Fruit fly (Drosophila melanogaster): ENCODE data around the gene Syt12.

The Syt12 gene

dm6 chrX:13331814-13332701, 27.0 kb upstream of the Syt12 start:
- peak; percentile 79 for TF ChIP-seq psq (GFP tag; optimal IDR thresholded peaks at IDR 0.05)
- no peak for TF ChIP-seq GATAd (GFP tag; optimal IDR thresholded peaks at IDR 0.05)
- TF ChIP-seq h (GFP tag; optimal IDR thresholded peaks at IDR 0.05) = peak; percentile 92
- no peak for TF ChIP-seq Hr83 (GFP tag; optimal IDR thresholded peaks at IDR 0.05; ENCODE audit: poor library complexity, severe bottlenecking)
- peak; percentile 51 for TF ChIP-seq sage (GFP tag; optimal IDR thresholded peaks at IDR 0.05)
- TF ChIP-seq brk (GFP tag; optimal IDR thresholded peaks at IDR 0.05) = peak; percentile 52
- TF ChIP-seq fru (GFP tag; optimal IDR thresholded peaks at IDR 0.05) = peak; percentile 91
- peak; percentile 61 for TF ChIP-seq Jra (GFP tag; optimal IDR thresholded peaks at IDR 0.05)
- no peak for TF ChIP-seq sv (GFP tag; optimal IDR thresholded peaks at IDR 0.05)
- TF ChIP-seq lola (GFP tag; optimal IDR thresholded peaks at IDR 0.05) = no peak
- TF ChIP-seq Rel (GFP tag; optimal IDR thresholded peaks at IDR 0.05) = no peak
- peak; percentile 90 for TF ChIP-seq Rel (tag; optimal IDR thresholded peaks at IDR 0.05)
- TF ChIP-seq ey (GFP tag; optimal IDR thresholded peaks at IDR 0.05) = peak; percentile 88
- TF ChIP-seq foxo (GFP tag; optimal IDR thresholded peaks at IDR 0.05) = peak; percentile 78 to 92
- no peak for TF ChIP-seq usp (GFP tag; optimal IDR thresholded peaks at IDR 0.05)
- TF ChIP-seq dl (GFP tag; optimal IDR thresholded peaks at IDR 0.05; ENCODE audit: insufficient read depth in 1 of 2, partially characterized antibody in 2 of 2) = no peak
- TF ChIP-seq Dfd (GFP tag; optimal IDR thresholded peaks at IDR 0.05) = no peak
- no peak for TF ChIP-seq pan (optimal IDR thresholded peaks at IDR 0.05)
- peak; percentile 49 for TF ChIP-seq woc (GFP tag; optimal IDR thresholded peaks at IDR 0.05)
- peak; percentile 68 for TF ChIP-seq dmrt93B (GFP tag; optimal IDR thresholded peaks at IDR 0.05)
- TF ChIP-seq HLH106 (tag; optimal IDR thresholded peaks at IDR 0.05) = peak; percentile 66
- TF ChIP-seq Mio (GFP tag; optimal IDR thresholded peaks at IDR 0.05) = peak; percentile 18
- TF ChIP-seq rgr (GFP tag; optimal IDR thresholded peaks at IDR 0.05) = peak; percentile 93
- no peak for TF ChIP-seq CG9705 (GFP tag; optimal IDR thresholded peaks at IDR 0.05)
- peak; percentile 72 for TF ChIP-seq Sp1 (GFP tag; optimal IDR thresholded peaks at IDR 0.05)
- TF ChIP-seq N (GFP tag; optimal IDR thresholded peaks at IDR 0.05) = no peak
- peak; percentile 45 for TF ChIP-seq tai (GFP tag; optimal IDR thresholded peaks at IDR 0.05)
- TF ChIP-seq Dif (GFP tag; optimal IDR thresholded peaks at IDR 0.05; ENCODE audit: partially characterized antibody) = peak; percentile 4
- TF ChIP-seq dsf (GFP tag; optimal IDR thresholded peaks at IDR 0.05; ENCODE audit: borderline replicate concordance) = no peak
- TF ChIP-seq Hr78 (GFP tag; optimal IDR thresholded peaks at IDR 0.05) = no peak
- TF ChIP-seq CG32264 (GFP tag; optimal IDR thresholded peaks at IDR 0.05) = peak; percentile 73
- TF ChIP-seq Hnf4 (GFP tag; optimal IDR thresholded peaks at IDR 0.05) = peak; percentile 80
- no peak for TF ChIP-seq Abd-B (GFP tag; optimal IDR thresholded peaks at IDR 0.05)
- no peak for TF ChIP-seq Myc (optimal IDR thresholded peaks at IDR 0.05)
- no peak for TF ChIP-seq Vsx2 (GFP tag; optimal IDR thresholded peaks at IDR 0.05; ENCODE audit: partially characterized antibody)
- TF ChIP-seq OdsH (GFP tag; optimal IDR thresholded peaks at IDR 0.05) = peak; percentile 83
- TF ChIP-seq jim (GFP tag; optimal IDR thresholded peaks at IDR 0.05) = no peak
- peak; percentile 85 for TF ChIP-seq CrebA (GFP tag; optimal IDR thresholded peaks at IDR 0.05; ENCODE audit: borderline replicate concordance)
- peak; percentile 89 for TF ChIP-seq br (GFP tag; optimal IDR thresholded peaks at IDR 0.05)

DNA sequence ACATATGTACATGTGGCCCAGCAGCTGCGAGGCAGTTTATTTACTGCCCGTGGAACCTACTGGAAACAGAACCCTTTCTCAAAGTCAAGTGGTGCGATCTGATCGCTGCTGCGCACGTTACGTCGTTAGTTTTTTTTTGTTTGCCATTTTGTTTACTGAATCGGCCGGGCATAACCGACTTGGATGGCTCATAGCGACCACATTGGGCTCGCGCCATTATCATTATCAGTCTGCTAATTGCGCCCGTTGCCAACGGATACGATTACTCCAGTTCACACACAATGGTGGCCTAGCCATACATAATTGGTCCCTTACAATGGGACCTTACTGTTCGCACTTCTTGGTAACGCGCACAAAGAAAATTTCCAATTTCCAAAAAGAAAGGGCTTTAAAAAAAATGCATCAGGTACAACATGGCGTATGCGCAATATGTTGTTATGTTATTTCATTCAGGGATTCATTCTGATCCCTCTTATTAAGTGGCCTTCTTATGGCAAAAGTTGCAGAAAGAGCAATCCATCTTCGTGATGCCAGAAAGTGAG, 26.3 kb upstream of the Syt12 start:
- TF ChIP-seq dl (GFP tag; optimal IDR thresholded peaks at IDR 0.05; ENCODE audit: insufficient read depth in 1 of 2, partially characterized antibody in 2 of 2) = no peak
- TF ChIP-seq CrebA (GFP tag; optimal IDR thresholded peaks at IDR 0.05; ENCODE audit: borderline replicate concordance) = no peak
- TF ChIP-seq lola (GFP tag; optimal IDR thresholded peaks at IDR 0.05) = no peak
- TF ChIP-seq woc (GFP tag; optimal IDR thresholded peaks at IDR 0.05) = peak; percentile 74
- no peak for TF ChIP-seq Jra (GFP tag; optimal IDR thresholded peaks at IDR 0.05)
- TF ChIP-seq sv (GFP tag; optimal IDR thresholded peaks at IDR 0.05) = no peak
- TF ChIP-seq Hr83 (GFP tag; optimal IDR thresholded peaks at IDR 0.05; ENCODE audit: poor library complexity, severe bottlenecking) = no peak
- TF ChIP-seq dsf (GFP tag; optimal IDR thresholded peaks at IDR 0.05; ENCODE audit: borderline replicate concordance) = no peak
- TF ChIP-seq HLH106 (tag; optimal IDR thresholded peaks at IDR 0.05) = peak; percentile 41
- peak; percentile 25 for TF ChIP-seq Sp1 (GFP tag; optimal IDR thresholded peaks at IDR 0.05)
- no peak for TF ChIP-seq Vsx2 (GFP tag; optimal IDR thresholded peaks at IDR 0.05; ENCODE audit: partially characterized antibody)
- TF ChIP-seq Abd-B (GFP tag; optimal IDR thresholded peaks at IDR 0.05) = no peak
- no peak for TF ChIP-seq CG32264 (GFP tag; optimal IDR thresholded peaks at IDR 0.05)
- no peak for TF ChIP-seq pan (optimal IDR thresholded peaks at IDR 0.05)
- no peak for TF ChIP-seq tai (GFP tag; optimal IDR thresholded peaks at IDR 0.05)
- TF ChIP-seq N (GFP tag; optimal IDR thresholded peaks at IDR 0.05) = no peak
- TF ChIP-seq jim (GFP tag; optimal IDR thresholded peaks at IDR 0.05) = no peak
- TF ChIP-seq Dfd (GFP tag; optimal IDR thresholded peaks at IDR 0.05) = no peak
- peak; percentile 27 for TF ChIP-seq ey (GFP tag; optimal IDR thresholded peaks at IDR 0.05)
- TF ChIP-seq rgr (GFP tag; optimal IDR thresholded peaks at IDR 0.05) = peak; percentile 5
- no peak for TF ChIP-seq sage (GFP tag; optimal IDR thresholded peaks at IDR 0.05)
- no peak for TF ChIP-seq Dif (GFP tag; optimal IDR thresholded peaks at IDR 0.05; ENCODE audit: partially characterized antibody)
- no peak for TF ChIP-seq dmrt93B (GFP tag; optimal IDR thresholded peaks at IDR 0.05)
- peak; percentile 41 for TF ChIP-seq h (GFP tag; optimal IDR thresholded peaks at IDR 0.05)
- no peak for TF ChIP-seq psq (GFP tag; optimal IDR thresholded peaks at IDR 0.05)
- TF ChIP-seq Mio (GFP tag; optimal IDR thresholded peaks at IDR 0.05) = no peak
- peak in 1 of 2 experiments; percentile 46 for TF ChIP-seq foxo (GFP tag; optimal IDR thresholded peaks at IDR 0.05)
- no peak for TF ChIP-seq Myc (optimal IDR thresholded peaks at IDR 0.05)
- no peak for TF ChIP-seq Hnf4 (GFP tag; optimal IDR thresholded peaks at IDR 0.05)
- peak; percentile 34 for TF ChIP-seq OdsH (GFP tag; optimal IDR thresholded peaks at IDR 0.05)
- TF ChIP-seq GATAd (GFP tag; optimal IDR thresholded peaks at IDR 0.05) = no peak
- peak; percentile 63 for TF ChIP-seq fru (GFP tag; optimal IDR thresholded peaks at IDR 0.05)
- no peak for TF ChIP-seq usp (GFP tag; optimal IDR thresholded peaks at IDR 0.05)
- no peak for TF ChIP-seq brk (GFP tag; optimal IDR thresholded peaks at IDR 0.05)
- peak; percentile 37 for TF ChIP-seq br (GFP tag; optimal IDR thresholded peaks at IDR 0.05)
- TF ChIP-seq CG9705 (GFP tag; optimal IDR thresholded peaks at IDR 0.05) = no peak
- TF ChIP-seq Hr78 (GFP tag; optimal IDR thresholded peaks at IDR 0.05) = no peak

All from whole organism, wandering third instar larva.